Worm (Caenorhabditis elegans) whole organism, L4 larva: Measurements from ENCODE around the gene B0280.2.

Experiments
- F26F4.8 ChIP-seq: fragments of 200-800 bp; sonication (Bioruptor generic); conservative IDR thresholded peaks from 2 replicates; pipeline ENCODE4 v1.3.6; 2022; ENCODE audit warnings: missing genetic modification characterization, missing compliant biosample characterization
- F37D6.2 ChIP-seq: sonication (generic microtip); optimal IDR thresholded peaks from 2 replicates; lab custom pipeline; 2016; ENCODE audit warnings: mild to moderate bottlenecking, missing genetic modification characterization, missing compliant biosample characterization
- R02D3.7 ChIP-seq: fragments of 150-350 bp; sonication (generic microtip); optimal IDR thresholded peaks from 3 replicates; lab custom pipeline; 2014; ENCODE audit warnings: missing biosample characterization, missing genetic modification characterization
- Y105C5A.15 ChIP-seq: fragments of 200-800 bp; sonication (Bioruptor generic); IDR thresholded peaks from 2 replicates; pipeline ENCODE4 v1.3.6; 2022; ENCODE audit warnings: missing genetic modification characterization, missing compliant biosample characterization
- aha-1 ChIP-seq: fragments of 150-350 bp; peaks from one replicate; lab custom pipeline; 2014; ENCODE audit warnings: missing biosample characterization, missing genetic modification characterization
- aly-2 ChIP-seq: sonication (generic microtip); optimal IDR thresholded peaks from 2 replicates; lab custom pipeline; 2018; ENCODE audit warnings: missing biosample characterization, missing genetic modification characterization
- arid-1 ChIP-seq: fragments of 200-800 bp; sonication (Bioruptor generic); conservative IDR thresholded peaks from 2 replicates; pipeline ENCODE4 v1.3.6; 2022; ENCODE audit warnings: missing genetic modification reagents, missing genetic modification characterization, missing compliant biosample characterization
- attf-4 ChIP-seq: sonication (generic microtip); optimal IDR thresholded peaks from 3 replicates; lab custom pipeline; 2017; ENCODE audit warnings: missing biosample characterization, missing genetic modification characterization
- ceh-20 ChIP-seq: fragments of 200-800 bp; sonication (Bioruptor generic); IDR thresholded peaks from 2 replicates; pipeline ENCODE4 v1.3.6; 2022; ENCODE audit warnings: missing genetic modification reagents, missing genetic modification characterization, missing compliant biosample characterization
- ceh-62 ChIP-seq: sonication (generic microtip); optimal IDR thresholded peaks from 2 replicates; lab custom pipeline; 2017; ENCODE audit warnings: missing biosample characterization, missing genetic modification characterization
- ces-1 ChIP-seq: fragments of 150-350 bp; sonication (generic microtip); optimal IDR thresholded peaks from 4 replicates; lab custom pipeline; 2014; ENCODE audit warnings: missing biosample characterization, missing genetic modification reagents, missing genetic modification characterization
- ctbp-1 ChIP-seq: fragments of 200-800 bp; sonication (Bioruptor generic); IDR thresholded peaks from 2 replicates; pipeline ENCODE4 v1.3.6; 2022; ENCODE audit warnings: missing genetic modification reagents, missing genetic modification characterization, missing compliant biosample characterization
- daf-12 ChIP-seq: fragments of 150-350 bp; optimal IDR thresholded peaks from 2 replicates; lab custom pipeline; 2014; ENCODE audit warnings: missing biosample characterization, missing genetic modification reagents, missing genetic modification characterization
- daf-16 ChIP-seq, 3 experiments: sonication (generic microtip); optimal IDR thresholded peaks; 2 replicates each; lab custom pipeline; 2016 to 2017; ENCODE audit warnings: missing genetic modification characterization in 3 of 3, missing genetic modification reagents in 3 of 3, mild to moderate bottlenecking in 2 of 3, missing compliant biosample characterization in 2 of 3, missing biosample characterization in 1 of 3, moderate library complexity in 1 of 3
- dmd-6 ChIP-seq: fragments of 200-800 bp; sonication (Bioruptor generic); IDR thresholded peaks from 2 replicates; pipeline ENCODE4 v1.3.6; 2022; ENCODE audit warnings: missing genetic modification reagents, missing genetic modification characterization, missing compliant biosample characterization
- dmd-8 ChIP-seq: fragments of 200-800 bp; sonication (Bioruptor generic); IDR thresholded peaks from 2 replicates; pipeline ENCODE4 v1.3.6; 2022; ENCODE audit warnings: missing genetic modification characterization, missing compliant biosample characterization
- dmd-9 ChIP-seq: fragments of 200-800 bp; sonication (Bioruptor generic); IDR thresholded peaks from 2 replicates; pipeline ENCODE4 v1.3.6; 2022; ENCODE audit warnings: missing genetic modification reagents, missing genetic modification characterization, missing compliant biosample characterization
- duxl-1 ChIP-seq: sonication (generic microtip); optimal IDR thresholded peaks from 2 replicates; lab custom pipeline; 2016; ENCODE audit warnings: mild to moderate bottlenecking, missing genetic modification characterization, moderate library complexity, missing compliant biosample characterization; ENCODE audit not compliant: poor library complexity
- egl-27 ChIP-seq: sonication (generic microtip); optimal IDR thresholded peaks from 3 replicates; lab custom pipeline; 2017; ENCODE audit warnings: missing biosample characterization, missing genetic modification reagents, missing genetic modification characterization
- fos-1 ChIP-seq: fragments of 150-350 bp; optimal IDR thresholded peaks from 2 replicates; lab custom pipeline; 2014; ENCODE audit warnings: missing biosample characterization, missing genetic modification characterization
- gei-8 ChIP-seq: fragments of 200-800 bp; sonication (Bioruptor generic); optimal IDR thresholded peaks from 2 replicates; lab custom pipeline; 2018; ENCODE audit warnings: mild to moderate bottlenecking, missing genetic modification characterization, missing compliant biosample characterization
- hlh-11 ChIP-seq: fragments of 200-800 bp; sonication (Bioruptor generic); optimal IDR thresholded peaks from 2 replicates; lab custom pipeline; 2018; ENCODE audit warnings: mild to moderate bottlenecking, missing genetic modification characterization, missing compliant biosample characterization
- hlh-30 ChIP-seq: sonication (generic microtip); optimal IDR thresholded peaks from 2 replicates; lab custom pipeline; 2017; ENCODE audit warnings: antibody characterized with exemption, mild to moderate bottlenecking, missing genetic modification characterization, missing compliant biosample characterization; ENCODE audit not compliant: insufficient read depth
- lin-13 ChIP-seq: fragments of 150-350 bp; optimal IDR thresholded peaks from 2 replicates; lab custom pipeline; 2014; ENCODE audit warnings: missing biosample characterization, missing genetic modification reagents, missing genetic modification characterization
- lin-29 ChIP-seq: fragments of 200-800 bp; sonication (Bioruptor generic); IDR thresholded peaks from 2 replicates; pipeline ENCODE4 v1.3.6; 2022; ENCODE audit warnings: missing genetic modification reagents, missing genetic modification characterization, missing compliant biosample characterization
- lin-38 ChIP-seq: fragments of 200-800 bp; sonication (Bioruptor generic); IDR thresholded peaks from 2 replicates; pipeline ENCODE4 v1.3.6; 2022; ENCODE audit warnings: missing genetic modification reagents, missing genetic modification characterization, missing compliant biosample characterization
- lin-39 ChIP-seq: fragments of 150-350 bp; optimal IDR thresholded peaks from 2 replicates; lab custom pipeline; 2014; ENCODE audit warnings: missing biosample characterization, missing genetic modification reagents, missing genetic modification characterization
- lsy-2 ChIP-seq, 2 experiments: fragments of 150-350 bp in 1 of 2; sonication (generic microtip) in 1 of 2; optimal IDR thresholded peaks; 2 replicates each; lab custom pipeline; 2014 to 2017; ENCODE audit warnings: missing biosample characterization in 2 of 2, missing genetic modification characterization in 2 of 2
- mdt-29 ChIP-seq: fragments of 200-800 bp; sonication (Bioruptor generic); IDR thresholded peaks from 2 replicates; pipeline ENCODE4 v1.3.6; 2022; ENCODE audit warnings: missing genetic modification reagents, missing genetic modification characterization, missing compliant biosample characterization
- mep-1 ChIP-seq: fragments of 150-350 bp; sonication (generic microtip); optimal IDR thresholded peaks from 3 replicates; lab custom pipeline; 2014; ENCODE audit warnings: missing biosample characterization, missing genetic modification characterization
- mxl-2 ChIP-seq: fragments of 200-800 bp; sonication (Bioruptor generic); conservative IDR thresholded peaks from 2 replicates; pipeline ENCODE4 v1.3.6; 2022; ENCODE audit warnings: missing genetic modification reagents, missing genetic modification characterization, missing compliant biosample characterization
- mxl-3 ChIP-seq: fragments of 200-800 bp; sonication (Bioruptor generic); optimal IDR thresholded peaks from 2 replicates; lab custom pipeline; 2018; ENCODE audit warnings: mild to moderate bottlenecking, missing genetic modification characterization, missing compliant biosample characterization
- nhr-102 ChIP-seq: sonication (generic microtip); optimal IDR thresholded peaks from 2 replicates; lab custom pipeline; 2016; ENCODE audit warnings: mild to moderate bottlenecking, missing genetic modification characterization, moderate library complexity, missing compliant biosample characterization
- nhr-11 ChIP-seq: fragments of 150-350 bp; optimal IDR thresholded peaks from 2 replicates; lab custom pipeline; 2014; ENCODE audit warnings: missing biosample characterization, missing genetic modification characterization
- nhr-111 ChIP-seq: fragments of 200-800 bp; sonication (Bioruptor generic); optimal IDR thresholded peaks from 2 replicates; lab custom pipeline; 2018; ENCODE audit warnings: mild to moderate bottlenecking, missing genetic modification characterization, missing compliant biosample characterization
- nhr-28 ChIP-seq: fragments of 150-350 bp; optimal IDR thresholded peaks from 2 replicates; lab custom pipeline; 2014; ENCODE audit warnings: missing biosample characterization, missing genetic modification characterization
- nhr-41 ChIP-seq: fragments of 200-800 bp; sonication (Bioruptor generic); IDR thresholded peaks from 2 replicates; pipeline ENCODE4 v1.3.6; 2022; ENCODE audit warnings: missing genetic modification reagents, missing genetic modification characterization, missing compliant biosample characterization
- nhr-76 ChIP-seq: fragments of 150-350 bp; optimal IDR thresholded peaks from 2 replicates; lab custom pipeline; 2014; ENCODE audit warnings: missing biosample characterization, missing genetic modification characterization
- nhr-77 ChIP-seq: fragments of 150-350 bp; optimal IDR thresholded peaks from 2 replicates; lab custom pipeline; 2014; ENCODE audit warnings: missing biosample characterization, missing genetic modification characterization
- pha-4 ChIP-seq, 2 experiments: fragments of 150-350 bp in 1 of 2; fragments of 200-800 bp in 1 of 2; sonication (Bioruptor generic) in 1 of 2; IDR thresholded peaks in 1 of 2; optimal IDR thresholded peaks in 1 of 2; 2 replicates each; pipeline versions ENCODE4 v1.3.6 to Lab custom; 2014 to 2022; ENCODE audit warnings: missing genetic modification characterization in 2 of 2, missing genetic modification reagents in 2 of 2, missing biosample characterization in 1 of 2, missing compliant biosample characterization in 1 of 2
- pqm-1 ChIP-seq: sonication (generic microtip); optimal IDR thresholded peaks from 2 replicates; lab custom pipeline; 2017; ENCODE audit warnings: missing biosample characterization, missing genetic modification characterization
- sdz-12 ChIP-seq: fragments of 200-800 bp; sonication (Bioruptor generic); optimal IDR thresholded peaks from 2 replicates; lab custom pipeline; 2018; ENCODE audit warnings: mild to moderate bottlenecking, missing genetic modification characterization, missing compliant biosample characterization
- set-16 ChIP-seq: fragments of 200-800 bp; sonication (Bioruptor generic); IDR thresholded peaks from 2 replicates; pipeline ENCODE4 v1.3.6; 2022; ENCODE audit warnings: missing genetic modification reagents, missing genetic modification characterization, missing compliant biosample characterization
- snpc-4 ChIP-seq: fragments of 150-350 bp; optimal IDR thresholded peaks from 2 replicates; lab custom pipeline; 2014; ENCODE audit warnings: missing biosample characterization, missing genetic modification characterization
- tag-97 ChIP-seq: fragments of 200-800 bp; sonication (Bioruptor generic); IDR thresholded peaks from 2 replicates; pipeline ENCODE4 v1.3.6; 2022; ENCODE audit warnings: missing genetic modification characterization, missing compliant biosample characterization
- unc-39 ChIP-seq: sonication (generic microtip); optimal IDR thresholded peaks from 2 replicates; lab custom pipeline; 2017; ENCODE audit warnings: missing biosample characterization, missing genetic modification characterization
- vab-7 ChIP-seq: fragments of 200-800 bp; sonication (Bioruptor generic); IDR thresholded peaks from 2 replicates; pipeline ENCODE4 v1.3.6; 2022; ENCODE audit warnings: missing genetic modification reagents, missing genetic modification characterization, missing compliant biosample characterization
- zag-1 ChIP-seq: fragments of 150-350 bp; optimal IDR thresholded peaks from 2 replicates; lab custom pipeline; 2014; ENCODE audit warnings: missing biosample characterization, missing genetic modification characterization
- zfp-2 ChIP-seq: sonication (generic microtip); optimal IDR thresholded peaks from 2 replicates; lab custom pipeline; 2016; ENCODE audit warnings: mild to moderate bottlenecking, missing genetic modification characterization, missing compliant biosample characterization
- zfp-3 ChIP-seq: fragments of 200-800 bp; sonication (Bioruptor generic); conservative IDR thresholded peaks from 2 replicates; pipeline ENCODE4 v1.3.6; 2022; ENCODE audit warnings: missing genetic modification reagents, missing genetic modification characterization, missing compliant biosample characterization
- zip-2 ChIP-seq: fragments of 150-350 bp; optimal IDR thresholded peaks from 2 replicates; lab custom pipeline; 2014; ENCODE audit warnings: missing biosample characterization, missing genetic modification characterization
- ztf-7 ChIP-seq: fragments of 150-350 bp; optimal IDR thresholded peaks from 2 replicates; lab custom pipeline; 2014; ENCODE audit warnings: missing biosample characterization, missing genetic modification characterization

B0280.2 gene

ce11 chrIII:7142172-7142601, 17.7 kb downstream of the B0280.2 start (continued):
- TF ChIP-seq zfp-3 (no peak), sdz-12 (GFP tag; lab: Kevin White, UChicago) (no peak), R02D3.7 (tag; lab: Kevin White, UChicago) (no peak), attf-4 (tag; lab: Kevin White, UChicago) (no peak), nhr-41 (GFP tag; lab: Robert Waterston, UW) (0 out of 2 replicates have a peak, but pooled peaks have one; percentile 26), egl-27 (tag; lab: Kevin White, UChicago) (no peak), nhr-28 (no peak), ceh-62 (tag; lab: Kevin White, UChicago) (no peak), aha-1 (tag; lab: Kevin White, UChicago) (no peak), mxl-3 (GFP tag; lab: Kevin White, UChicago) (no peak), aly-2 (no peak), gei-8 (GFP tag; lab: Kevin White, UChicago) (no peak), fos-1 (tag; lab: Kevin White, UChicago) (no peak), set-16 (no peak), lsy-2 (tag; optimal IDR thresholded peaks at IDR 0.05; lab: Kevin White, UChicago) (peak in 1 of 2 experiments; percentile 56), dmd-9 (GFP tag; lab: Robert Waterston, UW) (no peak), arid-1 (GFP tag; lab: Robert Waterston, UW) (peak; percentile 62), F37D6.2 (no peak), lin-38 (GFP tag; lab: Robert Waterston, UW) (peak; percentile 64), snpc-4 (tag; lab: Kevin White, UChicago) (peak; percentile 81), ztf-7 (tag; lab: Kevin White, UChicago) (no peak), nhr-77 (tag; lab: Kevin White, UChicago) (no peak), tag-97 (GFP tag; lab: Robert Waterston, UW) (no peak), hlh-30 (tag; lab: Kevin White, UChicago) (peak; percentile 65), vab-7 (GFP tag; lab: Robert Waterston, UW) (no peak), nhr-11 (tag; lab: Kevin White, UChicago) (no peak), mep-1 (tag; lab: Kevin White, UChicago) (no peak), ctbp-1 (no peak), daf-12 (no peak), pha-4 (GFP tag; IDR thresholded peaks at IDR 0.05; lab: Robert Waterston, UW) (no peak), pha-4 (tag; optimal IDR thresholded peaks at IDR 0.05; lab: Kevin White, UChicago) (no peak), dmd-8 (GFP tag; lab: Robert Waterston, UW) (no peak), lin-29 (GFP tag; lab: Robert Waterston, UW) (no peak), zip-2 (tag; lab: Kevin White, UChicago) (no peak), duxl-1 (tag; lab: Kevin White, UChicago) (peak; percentile 33), hlh-11 (peak; percentile 40), zag-1 (tag; lab: Kevin White, UChicago) (no peak), F26F4.8 (GFP tag; lab: Robert Waterston, UW) (no peak), zfp-2 (tag; lab: Kevin White, UChicago) (no peak), dmd-6 (GFP tag; lab: Robert Waterston, UW) (no peak), Y105C5A.15 (GFP tag; lab: Robert Waterston, UW) (0 out of 2 replicates have a peak, but pooled peaks have one; percentile 58), mxl-2 (no peak), mdt-29 (peak; percentile 55), ces-1 (no peak), ceh-20 (GFP tag; lab: Robert Waterston, UW) (no peak), lin-13 (GFP tag; lab: Kevin White, UChicago) (peak; percentile 39), nhr-111 (GFP tag; lab: Kevin White, UChicago) (peak; percentile 27), unc-39 (no peak), lin-39 (tag; lab: Kevin White, UChicago) (no peak), nhr-76 (tag; lab: Kevin White, UChicago) (no peak), nhr-102 (tag; lab: Kevin White, UChicago) (peak; percentile 55), daf-16 (GFP tag; optimal IDR thresholded peaks at IDR 0.05; lab: Kevin White, UChicago) (peak in 1 of 2 experiments; percentile 9), daf-16 (tag; optimal IDR thresholded peaks at IDR 0.05; lab: Kevin White, UChicago) (peak; percentile 59), pqm-1 (tag; lab: Kevin White, UChicago) (no peak)
